Worm (Caenorhabditis elegans): ENCODE measurements around the gene cdh-4.

ce11 chrIII:4562070-4562788, 42.1 kb downstream of the cdh-4 start, which contains the start of gene pan-1:
- no peak for TF ChIP-seq nhr-11 (tag; optimal IDR thresholded peaks at IDR 0.05)
- TF ChIP-seq gmeb-2 (tag; optimal IDR thresholded peaks at IDR 0.05): no peak
- no peak for TF ChIP-seq hlh-30 (tag; optimal IDR thresholded peaks at IDR 0.05; ENCODE audit: insufficient read depth)
